Worm (Caenorhabditis elegans): Measurements from ENCODE around the gene npp-25.

DNA sequence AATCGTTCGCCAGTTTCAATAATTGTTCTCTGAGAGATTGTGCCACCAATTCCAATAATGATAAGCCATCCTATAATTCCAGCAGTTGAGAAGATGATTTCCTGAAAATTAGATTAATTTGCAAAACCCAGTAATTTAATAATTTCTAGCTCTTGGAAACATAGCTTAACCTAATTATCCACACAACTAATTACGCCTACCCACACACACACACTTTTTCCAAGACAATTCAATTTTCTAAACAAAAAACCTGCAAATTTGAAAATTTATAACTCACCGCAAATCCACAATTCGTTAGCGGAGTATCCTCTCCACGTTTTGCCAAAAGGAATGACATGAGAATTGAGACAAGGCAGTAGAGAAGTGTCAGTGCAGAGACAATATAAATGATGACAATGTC, 9.3 kb downstream of the npp-25 start:
- TF ChIP-seq fkh-6 (tag; optimal IDR thresholded peaks at IDR 0.05), result no peak
- no peak for TF ChIP-seq ceh-31 (tag; optimal IDR thresholded peaks at IDR 0.05)
- no peak for TF ChIP-seq unc-86 (tag; optimal IDR thresholded peaks at IDR 0.05)
